Worm (Caenorhabditis elegans): ENCODE data around the gene mbk-2.

DNA sequence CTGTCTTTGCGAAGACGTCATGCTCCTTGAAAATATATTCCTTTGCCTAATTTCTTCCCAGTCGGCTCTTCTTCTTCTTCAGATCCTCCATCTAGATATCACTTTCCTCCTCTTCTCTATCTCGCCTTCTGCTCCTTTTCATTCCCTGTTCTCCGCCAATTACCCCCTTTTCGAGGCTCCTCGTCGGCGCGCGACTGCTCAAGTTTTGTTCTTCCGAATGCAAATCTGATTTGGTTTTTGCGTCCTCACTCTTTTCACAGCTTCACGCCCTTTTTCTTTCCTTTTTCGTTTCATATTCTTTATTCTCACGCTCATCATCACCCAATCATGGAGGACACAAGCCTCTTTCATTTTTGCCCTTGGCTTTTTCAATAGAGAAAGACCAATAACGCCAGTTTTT lies 7.9 kb downstream of the mbk-2 start:
- no peak for TF ChIP-seq pqm-1 (tag; optimal IDR thresholded peaks at IDR 0.05)
- TF ChIP-seq sdz-12 (GFP tag; optimal IDR thresholded peaks at IDR 0.05): no peak
- no peak for TF ChIP-seq Y5F2A.4 (GFP tag; optimal IDR thresholded peaks at IDR 0.05)
- TF ChIP-seq snpc-4 (tag; optimal IDR thresholded peaks at IDR 0.05): no peak
- no peak for TF ChIP-seq lin-29 (GFP tag; IDR thresholded peaks at IDR 0.05)
- no peak for TF ChIP-seq Y75B8A.6 (GFP tag; IDR thresholded peaks at IDR 0.05)
- TF ChIP-seq snpc-1.2 (GFP tag; IDR thresholded peaks at IDR 0.05): no peak

Measured in whole organism, L4 larva.